Worm (Caenorhabditis elegans): ENCODE data around the gene cdk-1.

ce11 chrIII:9734030-9734429 is 13.2 kb upstream of the cdk-1 start:
- no peak for TF ChIP-seq ceh-82 (tag; optimal IDR thresholded peaks at IDR 0.05)
- no peak for TF ChIP-seq skn-1 (tag; optimal IDR thresholded peaks at IDR 0.05)
- no peak for TF ChIP-seq elt-3 (tag; optimal IDR thresholded peaks at IDR 0.05)
- TF ChIP-seq unc-62 (GFP tag; optimal IDR thresholded peaks at IDR 0.05), result no peak
- TF ChIP-seq nhr-77 (tag; optimal IDR thresholded peaks at IDR 0.05), result no peak
- TF ChIP-seq snpc-4 (tag; optimal IDR thresholded peaks at IDR 0.05), result no peak
- no peak for TF ChIP-seq ztf-11 (tag; optimal IDR thresholded peaks at IDR 0.05)
- TF ChIP-seq ceh-9 (tag; optimal IDR thresholded peaks at IDR 0.05), result no peak
- no peak for TF ChIP-seq egl-5 (tag; optimal IDR thresholded peaks at IDR 0.05)
- no peak for TF ChIP-seq tbx-2 (tag; optimal IDR thresholded peaks at IDR 0.05)
- no peak for TF ChIP-seq lsy-12 (tag; optimal IDR thresholded peaks at IDR 0.05)
- no peak for TF ChIP-seq ama-1 (optimal IDR thresholded peaks at IDR 0.05)
